Fruit fly (Drosophila melanogaster): ENCODE measurements around the gene gcm2.

gcm2 gene

DNA sequence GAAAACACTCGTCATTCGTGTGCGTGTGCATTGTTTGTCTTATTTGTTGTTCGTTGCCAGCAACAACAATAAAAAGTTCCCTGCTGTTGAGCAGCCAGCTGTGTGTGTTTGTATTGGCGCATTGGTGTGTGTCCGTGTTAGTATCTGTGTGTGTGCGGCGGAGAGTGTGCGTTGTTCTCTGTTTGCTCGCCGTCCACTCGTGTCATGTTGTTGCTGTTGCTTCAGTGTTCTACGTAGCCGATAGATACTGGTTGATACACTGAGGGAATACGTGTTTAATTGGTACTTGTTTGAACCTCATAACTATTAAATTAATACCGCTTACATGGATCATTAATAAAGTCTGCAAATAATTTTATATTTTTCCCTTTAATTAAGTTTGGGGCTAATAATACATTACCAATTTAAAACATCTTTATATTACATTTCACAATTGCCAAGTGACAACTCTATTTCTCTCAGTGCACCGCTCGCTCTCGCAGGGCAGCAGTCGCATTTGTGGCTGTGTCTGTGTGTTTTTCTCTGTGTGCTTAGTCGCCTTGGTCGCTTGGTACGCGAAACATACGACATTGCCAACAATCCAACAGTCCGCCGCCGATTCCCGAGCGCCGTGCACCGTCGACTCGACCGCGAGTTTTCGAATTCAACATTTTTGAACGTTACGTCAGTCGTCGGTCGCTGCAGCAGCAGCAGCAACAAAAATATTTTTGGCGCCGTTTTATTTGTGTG, 39.8 kb upstream of the gcm2 start, which contains the start of gene brwl (continued):
- TF ChIP-seq CG17802 (tag; optimal IDR thresholded peaks at IDR 0.05) = peak; percentile 87
- TF ChIP-seq pb (GFP tag; optimal IDR thresholded peaks at IDR 0.05) = peak; percentile 95
- TF ChIP-seq CG2116 (GFP tag; optimal IDR thresholded peaks at IDR 0.05) = peak; percentile 90
- peak; percentile 100 for TF ChIP-seq CG9727 (GFP tag; optimal IDR thresholded peaks at IDR 0.05)
- no peak for TF ChIP-seq CG2129 (GFP tag; IDR thresholded peaks at IDR 0.05; ENCODE audit: partially characterized antibody)
- TF ChIP-seq Mrtf (GFP tag; IDR thresholded peaks at IDR 0.05) = peak; percentile 98
- peak; percentile 98 for TF ChIP-seq ara (GFP tag; IDR thresholded peaks at IDR 0.05)
- peak; percentile 90 for TF ChIP-seq Ets97D (GFP tag; optimal IDR thresholded peaks at IDR 0.05)
- peak; percentile 92 for TF ChIP-seq Poxn (GFP tag; IDR thresholded peaks at IDR 0.05)
- TF ChIP-seq CG7839 (tag; optimal IDR thresholded peaks at IDR 0.05) = peak; percentile 99
- peak; percentile 98 for TF ChIP-seq salm (tag; optimal IDR thresholded peaks at IDR 0.05)
- TF ChIP-seq CG31365 (tag; optimal IDR thresholded peaks at IDR 0.05) = peak; percentile 90
- peak; percentile 99 for TF ChIP-seq CG30403 (GFP tag; optimal IDR thresholded peaks at IDR 0.05)
- peak; percentile 89 for TF ChIP-seq CG7745 (tag; optimal IDR thresholded peaks at IDR 0.05)
- no peak for TF ChIP-seq mld (GFP tag; IDR thresholded peaks at IDR 0.05; ENCODE audit: partially characterized antibody)
- TF ChIP-seq ham (GFP tag; IDR thresholded peaks at IDR 0.05) = peak; percentile 95
- peak; percentile 94 for TF ChIP-seq bowl (GFP tag; IDR thresholded peaks at IDR 0.05)
- peak; percentile 99 for TF ChIP-seq Drgx (GFP tag; IDR thresholded peaks at IDR 0.05)
- peak; percentile 93 for TF ChIP-seq CG10565 (GFP tag; optimal IDR thresholded peaks at IDR 0.05)
- TF ChIP-seq Camta (GFP tag; optimal IDR thresholded peaks at IDR 0.05) = peak; percentile 99
- TF ChIP-seq MBD-R2 (GFP tag; IDR thresholded peaks at IDR 0.05) = peak; percentile 97
- peak; percentile 97 for TF ChIP-seq Dad (GFP tag; optimal IDR thresholded peaks at IDR 0.05)
- TF ChIP-seq gt (GFP tag; IDR thresholded peaks at IDR 0.05) = peak; percentile 95
- peak; percentile 93 for TF ChIP-seq CG8478 (optimal IDR thresholded peaks at IDR 0.05)
- TF ChIP-seq tx (GFP tag; optimal IDR thresholded peaks at IDR 0.05) = peak; percentile 97
- TF ChIP-seq inv (GFP tag; IDR thresholded peaks at IDR 0.05; ENCODE audit: partially characterized antibody) = no peak
- TF ChIP-seq CG13296 (GFP tag; optimal IDR thresholded peaks at IDR 0.05) = peak; percentile 99
- peak; percentile 98 for TF ChIP-seq grau (tag; optimal IDR thresholded peaks at IDR 0.05)
- TF ChIP-seq fd3F (GFP tag; optimal IDR thresholded peaks at IDR 0.05) = peak; percentile 98
- TF ChIP-seq CG17186 (GFP tag; optimal IDR thresholded peaks at IDR 0.05) = peak; percentile 92
- TF ChIP-seq Sox102F (GFP tag; optimal IDR thresholded peaks at IDR 0.05) = peak; percentile 99
- TF ChIP-seq eyg (GFP tag; optimal IDR thresholded peaks at IDR 0.05) = peak; percentile 95
- TF ChIP-seq CG11696 (GFP tag; IDR thresholded peaks at IDR 0.05) = peak; percentile 92
- TF ChIP-seq CG31441 (GFP tag; IDR thresholded peaks at IDR 0.05) = peak; percentile 99
- peak; percentile 97 for TF ChIP-seq CG15601 (tag; optimal IDR thresholded peaks at IDR 0.05)
- peak; percentile 97 for TF ChIP-seq CG10267 (tag; optimal IDR thresholded peaks at IDR 0.05)
- peak; percentile 99 for TF ChIP-seq stc (GFP tag; IDR thresholded peaks at IDR 0.05)
- TF ChIP-seq BtbVII (GFP tag; optimal IDR thresholded peaks at IDR 0.05) = peak; percentile 98
- peak; percentile 95 for TF ChIP-seq CG5953 (GFP tag; IDR thresholded peaks at IDR 0.05)
- TF ChIP-seq CG4404 (GFP tag; IDR thresholded peaks at IDR 0.05) = peak; percentile 98
- peak; percentile 95 for TF ChIP-seq CG16779 (GFP tag; IDR thresholded peaks at IDR 0.05)
- TF ChIP-seq CG6765 (GFP tag; optimal IDR thresholded peaks at IDR 0.05) = peak; percentile 98
- peak; percentile 98 for TF ChIP-seq Vsx1 (GFP tag; optimal IDR thresholded peaks at IDR 0.05)
- TF ChIP-seq gcm (GFP tag; optimal IDR thresholded peaks at IDR 0.05) = peak; percentile 100
- TF ChIP-seq Gug (GFP tag; IDR thresholded peaks at IDR 0.05) = peak; percentile 95
- TF ChIP-seq ase (GFP tag; IDR thresholded peaks at IDR 0.05) = peak; percentile 98
- TF ChIP-seq CG7987 (GFP tag; optimal IDR thresholded peaks at IDR 0.05) = peak; percentile 94
- peak; percentile 75 for TF ChIP-seq CTCF (GFP tag; optimal IDR thresholded peaks at IDR 0.05)
- TF ChIP-seq HLHmδ (GFP tag; optimal IDR thresholded peaks at IDR 0.05) = peak; percentile 85
- TF ChIP-seq CG12659 (GFP tag; optimal IDR thresholded peaks at IDR 0.05) = peak; percentile 99
- TF ChIP-seq CG10321 (GFP tag; IDR thresholded peaks at IDR 0.05) = peak; percentile 84

Measured in whole organism, embryonic.